Worm (Caenorhabditis elegans) whole organism, L4 larva: Measurements from ENCODE around the gene osta-2.

Source experiments
- ama-1 ChIP-seq: fragments of 150-350 bp; optimal IDR thresholded peaks from 2 replicates; lab custom pipeline; 2014; ENCODE audit warnings: inconsistent platforms, mixed read lengths
- daf-12 ChIP-seq: fragments of 150-350 bp; optimal IDR thresholded peaks from 2 replicates; lab custom pipeline; 2014; ENCODE audit warnings: missing biosample characterization, missing genetic modification reagents, missing genetic modification characterization
- fos-1 ChIP-seq: fragments of 150-350 bp; optimal IDR thresholded peaks from 2 replicates; lab custom pipeline; 2014; ENCODE audit warnings: missing biosample characterization, missing genetic modification characterization
- lin-29 ChIP-seq: fragments of 200-800 bp; sonication (Bioruptor generic); IDR thresholded peaks from 2 replicates; pipeline ENCODE4 v1.3.6; 2022; ENCODE audit warnings: missing genetic modification reagents, missing genetic modification characterization, missing compliant biosample characterization
- lin-38 ChIP-seq: fragments of 200-800 bp; sonication (Bioruptor generic); IDR thresholded peaks from 2 replicates; pipeline ENCODE4 v1.3.6; 2022; ENCODE audit warnings: missing genetic modification reagents, missing genetic modification characterization, missing compliant biosample characterization
- lin-39 ChIP-seq: fragments of 150-350 bp; optimal IDR thresholded peaks from 2 replicates; lab custom pipeline; 2014; ENCODE audit warnings: missing biosample characterization, missing genetic modification reagents, missing genetic modification characterization
- lsy-2 ChIP-seq, 2 experiments: fragments of 150-350 bp in 1 of 2; sonication (generic microtip) in 1 of 2; optimal IDR thresholded peaks; 2 replicates each; lab custom pipeline; 2014 to 2017; ENCODE audit warnings: missing biosample characterization in 2 of 2, missing genetic modification characterization in 2 of 2
- mep-1 ChIP-seq: fragments of 150-350 bp; sonication (generic microtip); optimal IDR thresholded peaks from 3 replicates; lab custom pipeline; 2014; ENCODE audit warnings: missing biosample characterization, missing genetic modification characterization
- nhr-11 ChIP-seq: fragments of 150-350 bp; optimal IDR thresholded peaks from 2 replicates; lab custom pipeline; 2014; ENCODE audit warnings: missing biosample characterization, missing genetic modification characterization
- skn-1 ChIP-seq: fragments of 150-350 bp; optimal IDR thresholded peaks from 2 replicates; lab custom pipeline; 2014; ENCODE audit warnings: missing biosample characterization, missing genetic modification characterization
- unc-39 ChIP-seq: sonication (generic microtip); optimal IDR thresholded peaks from 2 replicates; lab custom pipeline; 2017; ENCODE audit warnings: missing biosample characterization, missing genetic modification characterization
- ztf-11 ChIP-seq: fragments of 150-350 bp; optimal IDR thresholded peaks from 2 replicates; lab custom pipeline; 2014; ENCODE audit warnings: missing biosample characterization, missing genetic modification characterization
- ztf-7 ChIP-seq: fragments of 150-350 bp; optimal IDR thresholded peaks from 2 replicates; lab custom pipeline; 2014; ENCODE audit warnings: missing biosample characterization, missing genetic modification characterization

DNA sequence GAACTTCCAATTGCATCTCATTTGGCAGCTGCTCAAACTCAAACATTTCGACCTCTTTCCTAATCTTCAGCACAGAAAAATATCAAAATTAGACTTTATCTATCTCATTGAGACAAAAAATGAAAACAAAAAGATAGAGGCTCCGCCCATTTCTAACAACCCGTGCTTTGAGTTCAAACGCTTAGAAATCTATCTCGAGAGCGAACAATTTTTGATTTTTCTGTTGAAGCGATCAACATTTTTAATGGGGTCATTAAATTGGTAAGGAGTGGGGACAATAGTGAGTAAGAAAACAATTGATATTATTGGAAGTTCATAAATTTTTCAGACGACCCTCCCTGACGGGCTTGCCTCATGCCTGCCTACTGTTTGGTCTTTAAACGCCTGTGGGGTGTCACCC, 8.6 kb upstream of the osta-2 start, which contains the start of the genes C25H3.10 and C25H3.1:
- TF ChIP-seq ama-1 (no peak), mep-1 (no peak), lin-39 (no peak), skn-1 (no peak), lin-29 (GFP tag; lab: Robert Waterston, UW) (no peak), fos-1 (tag; lab: Kevin White, UChicago) (no peak), ztf-7 (no peak), nhr-11 (tag; lab: Kevin White, UChicago) (no peak), lin-38 (GFP tag; lab: Robert Waterston, UW) (no peak), daf-12 (no peak), lsy-2 (tag; optimal IDR thresholded peaks at IDR 0.05; lab: Kevin White, UChicago) (no peak), ztf-11 (tag; lab: Kevin White, UChicago) (no peak), unc-39 (tag; lab: Kevin White, UChicago) (no peak)
